Fruit fly (Drosophila melanogaster) Kc167 (cell line): ENCODE measurements around the gene CG17571.

ENCODE experiments used
- Myc ChIP-seq: fragments of >200 bp; optimal IDR thresholded peaks from 2 replicates; lab custom pipeline; 2017; ENCODE audit warnings: missing external identifiers
- Sin3A ChIP-seq: fragments of >200 bp; optimal IDR thresholded peaks from 2 replicates; lab custom pipeline; 2018; ENCODE audit warnings: missing external identifiers
- h ChIP-seq: fragments of >200 bp; optimal IDR thresholded peaks from 3 replicates; lab custom pipeline; 2018; ENCODE audit warnings: missing external identifiers
- insv ChIP-seq: fragments of >200 bp; optimal IDR thresholded peaks from 3 replicates; lab custom pipeline; 2018; ENCODE audit warnings: missing external identifiers
- psq ChIP-seq: fragments of >200 bp; optimal IDR thresholded peaks from 2 replicates; lab custom pipeline; 2017; ENCODE audit warnings: missing external identifiers
- ttk ChIP-seq: sonication (Bioruptor generic); optimal IDR thresholded peaks from 2 replicates; lab custom pipeline; 2017; ENCODE audit warnings: missing external identifiers

DNA sequence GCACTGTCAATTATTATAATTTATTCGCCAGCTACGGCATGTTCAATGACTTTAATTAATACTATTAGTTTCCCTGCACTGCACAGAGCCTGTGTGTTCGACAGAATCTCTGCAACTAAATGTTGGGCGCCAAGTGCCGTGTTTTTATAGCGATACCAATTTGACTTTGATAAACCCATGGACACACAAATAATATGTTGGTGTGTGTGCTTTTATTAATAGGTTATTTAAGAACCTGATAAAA lies 7.3 kb upstream of the CG17571 start, which contains the start of gene CG17570:
- TF ChIP-seq Sin3A (lab: Kevin White, UChicago), result no peak
- TF ChIP-seq Myc (lab: Kevin White, UChicago), result no peak
- TF ChIP-seq psq (lab: Kevin White, UChicago), result no peak
- TF ChIP-seq ttk (lab: Kevin White, UChicago), result no peak
- TF ChIP-seq insv (lab: Kevin White, UChicago), result no peak
- no peak for TF ChIP-seq h
